Fruit fly (Drosophila melanogaster): ENCODE measurements around the gene Marf.

Marf gene

DNA sequence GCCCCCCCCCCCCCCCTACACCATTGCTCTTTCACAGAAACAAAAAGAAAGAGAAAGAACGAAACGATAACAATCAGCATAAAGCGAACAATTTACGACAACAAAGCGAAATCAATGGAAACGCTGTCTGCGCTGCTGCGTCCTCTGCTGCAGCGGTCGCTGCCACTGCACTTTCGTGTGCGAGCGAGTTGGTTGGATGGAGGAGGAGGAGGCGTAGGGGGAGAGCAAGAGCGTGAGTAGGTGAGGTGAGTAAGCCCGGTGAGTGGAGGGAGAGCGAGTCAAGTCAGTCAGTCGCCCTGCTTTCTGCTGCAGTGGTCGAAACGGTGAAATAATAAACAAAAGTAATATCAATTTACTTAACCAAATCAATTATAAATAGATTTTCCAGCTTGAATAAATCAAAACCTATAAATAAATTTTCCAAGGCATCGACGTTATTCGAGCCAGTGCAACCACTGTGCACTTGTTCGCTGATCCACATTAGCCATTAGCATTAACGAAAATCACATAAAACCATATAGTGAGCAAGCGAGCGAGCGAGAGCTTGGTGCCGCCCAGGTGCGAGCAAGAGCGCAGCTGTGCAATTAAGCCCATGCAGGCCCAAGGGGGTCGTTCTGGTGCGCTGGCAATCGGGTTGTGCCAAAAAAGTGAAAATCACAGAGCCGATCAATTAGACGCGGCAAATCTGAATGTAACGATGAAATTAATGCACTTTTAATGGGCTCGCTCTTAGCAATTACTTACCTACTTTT, 21.8 kb upstream of the Marf start (continued):
- TF ChIP-seq gro (GFP tag; optimal IDR thresholded peaks at IDR 0.05), result no peak
- TF ChIP-seq wdn (GFP tag; IDR thresholded peaks at IDR 0.05), result no peak
- TF ChIP-seq GATAe (GFP tag; conservative IDR thresholded peaks at IDR 0.05), result no peak
- TF ChIP-seq CG11085 (GFP tag; IDR thresholded peaks at IDR 0.05), result no peak
- TF ChIP-seq CG31365 (tag; optimal IDR thresholded peaks at IDR 0.05), result no peak
- TF ChIP-seq sim (GFP tag; IDR thresholded peaks at IDR 0.05), result peak; percentile 29; the same call in 1 of the 2 replicates
- no peak for TF ChIP-seq Six4 (GFP tag; optimal IDR thresholded peaks at IDR 0.05)
- TF ChIP-seq org-1 (GFP tag; optimal IDR thresholded peaks at IDR 0.05), result no peak
- TF ChIP-seq lov (optimal IDR thresholded peaks at IDR 0.05), result no peak
- TF ChIP-seq lov (GFP tag; IDR thresholded peaks at IDR 0.05), result 0 out of 3 replicates have a peak, but pooled peaks have one; percentile 55
- no peak for TF ChIP-seq pfk (GFP tag; optimal IDR thresholded peaks at IDR 0.05)
- TF ChIP-seq CG8359 (GFP tag; optimal IDR thresholded peaks at IDR 0.05; ENCODE audit: borderline replicate concordance), result no peak
- peak; percentile 77 for TF ChIP-seq vvl (GFP tag; IDR thresholded peaks at IDR 0.05)
- TF ChIP-seq CG7745 (tag; optimal IDR thresholded peaks at IDR 0.05), result no peak
- no peak for TF ChIP-seq CG32532 (GFP tag; IDR thresholded peaks at IDR 0.05)
- TF ChIP-seq ewg (GFP tag; optimal IDR thresholded peaks at IDR 0.05), result peak; percentile 32
- TF ChIP-seq kni (GFP tag; optimal IDR thresholded peaks at IDR 0.05), result peak; percentile 69
- no peak for TF ChIP-seq maf-S (GFP tag; optimal IDR thresholded peaks at IDR 0.05)
- no peak for TF ChIP-seq kay (GFP tag; optimal IDR thresholded peaks at IDR 0.05)
- TF ChIP-seq CG17612 (GFP tag; IDR thresholded peaks at IDR 0.05), result no peak
- no peak for TF ChIP-seq CG11560 (tag; IDR thresholded peaks at IDR 0.05)
- no peak for TF ChIP-seq CG12236 (GFP tag; optimal IDR thresholded peaks at IDR 0.05)
- TF ChIP-seq Max (GFP tag; optimal IDR thresholded peaks at IDR 0.05), result no peak
- TF ChIP-seq Ada2b (GFP tag; IDR thresholded peaks at IDR 0.05), result peak; percentile 25; the same call in 1 of the 2 replicates
- TF ChIP-seq en (GFP tag; optimal IDR thresholded peaks at IDR 0.05), result no peak
- TF ChIP-seq Hr39 (optimal IDR thresholded peaks at IDR 0.05), result no peak
- no peak for TF ChIP-seq CG10654 (GFP tag; optimal IDR thresholded peaks at IDR 0.05)
- no peak for TF ChIP-seq Sin3A (optimal IDR thresholded peaks at IDR 0.05)
- no peak for TF ChIP-seq CG33557 (GFP tag; optimal IDR thresholded peaks at IDR 0.05)
- TF ChIP-seq bsh (GFP tag; optimal IDR thresholded peaks at IDR 0.05), result peak in 1 of 2 experiments; percentile 62
- TF ChIP-seq Taf1 (GFP tag; IDR thresholded peaks at IDR 0.05), result no peak
- no peak for TF ChIP-seq BtbVII (GFP tag; optimal IDR thresholded peaks at IDR 0.05)
- no peak for TF ChIP-seq CG2129 (GFP tag; IDR thresholded peaks at IDR 0.05; ENCODE audit: partially characterized antibody)
- TF ChIP-seq gcm2 (GFP tag; optimal IDR thresholded peaks at IDR 0.05), result no peak
- TF ChIP-seq zf30C (GFP tag; optimal IDR thresholded peaks at IDR 0.05), result no peak
- no peak for TF ChIP-seq CG10462 (GFP tag; optimal IDR thresholded peaks at IDR 0.05)
- no peak for TF ChIP-seq Neu2 (GFP tag; optimal IDR thresholded peaks at IDR 0.05; ENCODE audit: borderline replicate concordance)
- TF ChIP-seq CG34422 (GFP tag; IDR thresholded peaks at IDR 0.05), result peak; percentile 68; the same call in 1 of the 3 replicates
- TF ChIP-seq Jarid2 (GFP tag; optimal IDR thresholded peaks at IDR 0.05), result peak; percentile 5
- no peak for TF ChIP-seq CG1792 (GFP tag; optimal IDR thresholded peaks at IDR 0.05)
- no peak for TF ChIP-seq CG13424 (tag; optimal IDR thresholded peaks at IDR 0.05)
- peak; percentile 63 for TF ChIP-seq Sox102F (GFP tag; optimal IDR thresholded peaks at IDR 0.05)
- peak; percentile 10 for TF ChIP-seq CG10209 (GFP tag; optimal IDR thresholded peaks at IDR 0.05)
- TF ChIP-seq CG1832 (GFP tag; optimal IDR thresholded peaks at IDR 0.05), result no peak
- peak; percentile 14 for TF ChIP-seq bab2 (GFP tag; optimal IDR thresholded peaks at IDR 0.05)
- TF ChIP-seq CG31441 (GFP tag; IDR thresholded peaks at IDR 0.05), result no peak
- TF ChIP-seq CG15601 (tag; optimal IDR thresholded peaks at IDR 0.05), result peak; percentile 6
- no peak for TF ChIP-seq CG10543 (GFP tag; optimal IDR thresholded peaks at IDR 0.05)
- TF ChIP-seq CkIIα-i1 (GFP tag; IDR thresholded peaks at IDR 0.05), result no peak
- peak; percentile 3 for TF ChIP-seq kah (GFP tag; optimal IDR thresholded peaks at IDR 0.05)
- TF ChIP-seq pnt (GFP tag; optimal IDR thresholded peaks at IDR 0.05), result no peak

Data from whole organism, embryonic.